Fruit fly (Drosophila melanogaster) Kc167 (cell line): ENCODE results near the gene prc.

Source experiments
- Myc ChIP-seq: fragments of >200 bp; optimal IDR thresholded peaks from 2 replicates; lab custom pipeline; 2017; ENCODE audit warnings: missing external identifiers
- h ChIP-seq: fragments of >200 bp; optimal IDR thresholded peaks from 3 replicates; lab custom pipeline; 2018; ENCODE audit warnings: missing external identifiers
- psq ChIP-seq: fragments of >200 bp; optimal IDR thresholded peaks from 2 replicates; lab custom pipeline; 2017; ENCODE audit warnings: missing external identifiers
- ttk ChIP-seq: sonication (Bioruptor generic); optimal IDR thresholded peaks from 2 replicates; lab custom pipeline; 2017; ENCODE audit warnings: missing external identifiers

DNA sequence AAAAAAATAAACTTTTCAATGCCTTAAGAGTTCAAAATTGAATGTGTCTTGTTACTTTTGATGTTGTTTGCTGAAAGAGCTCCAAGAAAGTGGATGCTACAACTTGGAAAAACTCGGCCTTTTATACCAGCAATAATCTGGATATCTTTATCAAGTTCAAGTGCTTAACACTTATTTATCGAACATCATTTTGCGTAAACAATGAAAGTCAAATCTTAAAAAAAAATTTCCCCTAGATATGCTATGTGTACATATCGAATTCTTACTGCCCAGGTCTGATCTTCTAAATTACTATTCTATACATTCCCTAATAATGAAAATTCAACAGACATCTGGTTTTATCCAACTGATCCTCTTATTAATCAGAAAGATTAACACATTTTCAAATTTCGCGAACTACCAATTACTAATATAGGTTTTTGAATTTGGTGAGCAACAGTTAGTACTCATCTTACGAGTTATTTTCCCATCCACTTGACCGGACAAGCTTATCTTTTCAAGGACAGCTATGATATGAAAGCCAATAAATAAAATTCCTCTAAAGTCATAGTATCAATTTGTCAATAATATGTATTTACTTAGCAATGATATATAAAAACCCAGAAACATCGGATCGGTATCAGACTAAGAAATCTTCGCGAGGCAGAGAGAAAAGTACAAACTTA is 8.1 kb downstream of the prc start, which contains the start of the genes CG11570 and CG43294:
- no peak for TF ChIP-seq h
- no peak for TF ChIP-seq Myc
- TF ChIP-seq ttk: no peak
- no peak for TF ChIP-seq psq (lab: Kevin White, UChicago)
